Worm (Caenorhabditis elegans): ENCODE measurements around the gene F55H2.5.

F55H2.5 gene

ce11 chrIII:9501072-9501471, 10.2 kb upstream of the F55H2.5 start:
- TF ChIP-seq ekl-4 (GFP tag; IDR thresholded peaks at IDR 0.05) (no peak), cebp-1 (GFP tag; IDR thresholded peaks at IDR 0.05) (no peak), cebp-1 (tag; optimal IDR thresholded peaks at IDR 0.05) (peak; percentile 26)

ce11 chrIII:9502155-9502714, 9.0 kb upstream of the F55H2.5 start:
- TF ChIP-seq cebp-1 (GFP tag; IDR thresholded peaks at IDR 0.05) (peak; percentile 49; the same call in 1 of the 2 replicates), cebp-1 (tag; optimal IDR thresholded peaks at IDR 0.05) (peak; percentile 88), F52B5.7 (tag; optimal IDR thresholded peaks at IDR 0.05) (no peak)

ce11 chrIII:9504347-9504746, 6.9 kb upstream of the F55H2.5 start:
- no peak for TF ChIP-seq pha-4 (tag; optimal IDR thresholded peaks at IDR 0.05)
- TF ChIP-seq dox-1 (GFP tag; IDR thresholded peaks at IDR 0.05): no peak; the same call in 1 of the 2 replicates
- no peak for TF ChIP-seq hrde-1 (tag; optimal IDR thresholded peaks at IDR 0.05; ENCODE audit: borderline replicate concordance)
- peak; percentile 29; the same call in 1 of the 2 replicates for TF ChIP-seq C17E4.6 (GFP tag; IDR thresholded peaks at IDR 0.05)
- no peak for TF ChIP-seq snpc-1.1 (tag; optimal IDR thresholded peaks at IDR 0.05; ENCODE audit: insufficient read depth)
- no peak for TF ChIP-seq zfh-2 (GFP tag; conservative IDR thresholded peaks at IDR 0.05)
- no peak for TF ChIP-seq nhr-27 (tag; optimal IDR thresholded peaks at IDR 0.05)
- peak; percentile 25 for TF ChIP-seq lin-54 (GFP tag; optimal IDR thresholded peaks at IDR 0.05)
- TF ChIP-seq B0336.3 (GFP tag; IDR thresholded peaks at IDR 0.05): no peak
- no peak for TF ChIP-seq snpc-1.3 (tag; optimal IDR thresholded peaks at IDR 0.05; ENCODE audit: insufficient read depth)
- no peak for TF ChIP-seq tbx-9 (tag; optimal IDR thresholded peaks at IDR 0.05; ENCODE audit: borderline replicate concordance)
- TF ChIP-seq F33H1.4 (GFP tag; IDR thresholded peaks at IDR 0.05): peak; percentile 71
- no peak for TF ChIP-seq ets-4 (GFP tag; optimal IDR thresholded peaks at IDR 0.05)
- TF ChIP-seq unc-130 (GFP tag; optimal IDR thresholded peaks at IDR 0.05): peak; percentile 24
- TF ChIP-seq mcd-1 (GFP tag; IDR thresholded peaks at IDR 0.05): peak; percentile 45
- peak; percentile 91 for TF ChIP-seq ceh-91 (GFP tag; IDR thresholded peaks at IDR 0.05)
- TF ChIP-seq rec-8 (tag; optimal IDR thresholded peaks at IDR 0.05): no peak
- no peak for TF ChIP-seq let-526 (GFP tag; IDR thresholded peaks at IDR 0.05)
- no peak for TF ChIP-seq F52B5.7 (tag; optimal IDR thresholded peaks at IDR 0.05)
- no peak for TF ChIP-seq aptf-2 (GFP tag; conservative IDR thresholded peaks at IDR 0.05)
- no peak for TF ChIP-seq die-1 (tag; optimal IDR thresholded peaks at IDR 0.05)
- peak; percentile 22 for TF ChIP-seq ztf-18 (tag; optimal IDR thresholded peaks at IDR 0.05)
- peak; percentile 95 for TF ChIP-seq madf-6 (GFP tag; IDR thresholded peaks at IDR 0.05)
- TF ChIP-seq madf-8 (GFP tag; conservative IDR thresholded peaks at IDR 0.05): peak; percentile 92
- TF ChIP-seq snpc-4 (GFP tag; optimal IDR thresholded peaks at IDR 0.05): no peak
- peak in 1 of 4 experiments; percentile 23 for TF ChIP-seq snpc-4 (tag; optimal IDR thresholded peaks at IDR 0.05)
- TF ChIP-seq egl-44 (GFP tag; IDR thresholded peaks at IDR 0.05): no peak
- TF ChIP-seq nfyb-1 (GFP tag; IDR thresholded peaks at IDR 0.05): 0 out of 2 replicates have a peak, but pooled peaks have one; percentile 55
- no peak for TF ChIP-seq chd-7 (tag; optimal IDR thresholded peaks at IDR 0.05)
- TF ChIP-seq cebp-1 (GFP tag; IDR thresholded peaks at IDR 0.05): no peak
- TF ChIP-seq cebp-1 (tag; optimal IDR thresholded peaks at IDR 0.05): no peak
- no peak for TF ChIP-seq somi-1 (GFP tag; optimal IDR thresholded peaks at IDR 0.05)
- no peak for TF ChIP-seq B0035.1 (tag; optimal IDR thresholded peaks at IDR 0.05)
- TF ChIP-seq D2030.7 (GFP tag; IDR thresholded peaks at IDR 0.05): peak; percentile 89
- TF ChIP-seq hsf-1 (GFP tag; IDR thresholded peaks at IDR 0.05): peak; percentile 91
- TF ChIP-seq F57C9.4 (tag; optimal IDR thresholded peaks at IDR 0.05): no peak
- no peak for TF ChIP-seq K12H6.12 (tag; optimal IDR thresholded peaks at IDR 0.05)
- peak; percentile 62; the same call in 1 of the 2 replicates for TF ChIP-seq pbrm-1 (GFP tag; IDR thresholded peaks at IDR 0.05)
- peak; percentile 33 for TF ChIP-seq hmg-1.2 (GFP tag; IDR thresholded peaks at IDR 0.05)
- no peak for TF ChIP-seq F37B4.10 (GFP tag; IDR thresholded peaks at IDR 0.05)
- peak; percentile 35 for TF ChIP-seq snpc-3.4 (tag; optimal IDR thresholded peaks at IDR 0.05)
- peak; percentile 89 for TF ChIP-seq xnd-1 (tag; optimal IDR thresholded peaks at IDR 0.05)

All from whole organism, young adult.